Worm (Caenorhabditis elegans) whole organism, L3 larva: ENCODE results near the gene atg-16.1.

Experiments used
- aly-2 ChIP-seq: fragments of 150-350 bp; optimal IDR thresholded peaks from 2 replicates; lab custom pipeline; 2014; ENCODE audit warnings: missing biosample characterization, missing genetic modification characterization
- ama-1 ChIP-seq: fragments of 150-350 bp; optimal IDR thresholded peaks from 2 replicates; lab custom pipeline; 2018
- ceh-28 ChIP-seq: fragments of 150-350 bp; optimal IDR thresholded peaks from 2 replicates; lab custom pipeline; 2014; ENCODE audit warnings: missing biosample characterization, missing genetic modification reagents, missing genetic modification characterization
- elt-1 ChIP-seq: fragments of 150-350 bp; optimal IDR thresholded peaks from 2 replicates; lab custom pipeline; 2014; ENCODE audit warnings: missing biosample characterization, missing genetic modification characterization
- mdl-1 ChIP-seq: fragments of 150-350 bp; optimal IDR thresholded peaks from 2 replicates; lab custom pipeline; 2014; ENCODE audit warnings: missing biosample characterization, missing genetic modification characterization
- nfya-1 ChIP-seq: sonication (generic microtip); optimal IDR thresholded peaks from 2 replicates; lab custom pipeline; 2017; ENCODE audit warnings: missing genetic modification characterization, mild to moderate bottlenecking, missing compliant biosample characterization, antibody characterized with exemption, moderate library complexity; ENCODE audit not compliant: insufficient read depth
- nhr-237 ChIP-seq: fragments of 150-350 bp; optimal IDR thresholded peaks from 2 replicates; lab custom pipeline; 2014; ENCODE audit warnings: missing biosample characterization, missing genetic modification characterization
- nhr-25 ChIP-seq: sonication (generic microtip); optimal IDR thresholded peaks from 2 replicates; lab custom pipeline; 2017; ENCODE audit warnings: missing biosample characterization, missing genetic modification characterization
- nhr-67 ChIP-seq: fragments of 150-350 bp; optimal IDR thresholded peaks from 2 replicates; lab custom pipeline; 2014; ENCODE audit warnings: missing biosample characterization, missing genetic modification characterization
- nhr-76 ChIP-seq: fragments of 150-350 bp; sonication (generic microtip); optimal IDR thresholded peaks from 5 replicates; lab custom pipeline; 2014; ENCODE audit warnings: missing biosample characterization, missing genetic modification characterization
- nhr-77 ChIP-seq: fragments of 150-350 bp; optimal IDR thresholded peaks from 2 replicates; lab custom pipeline; 2014; ENCODE audit warnings: missing biosample characterization, missing genetic modification characterization
- sea-2 ChIP-seq: fragments of 150-350 bp; sonication (generic microtip); optimal IDR thresholded peaks from 4 replicates; lab custom pipeline; 2014; ENCODE audit warnings: missing biosample characterization, missing genetic modification reagents, missing genetic modification characterization
- ztf-11 ChIP-seq: fragments of 150-350 bp; optimal IDR thresholded peaks from 2 replicates; lab custom pipeline; 2014; ENCODE audit warnings: missing biosample characterization, missing genetic modification characterization
- ztf-4 ChIP-seq: fragments of 150-350 bp; optimal IDR thresholded peaks from 2 replicates; lab custom pipeline; 2014; ENCODE audit warnings: missing biosample characterization, missing genetic modification characterization

DNA sequence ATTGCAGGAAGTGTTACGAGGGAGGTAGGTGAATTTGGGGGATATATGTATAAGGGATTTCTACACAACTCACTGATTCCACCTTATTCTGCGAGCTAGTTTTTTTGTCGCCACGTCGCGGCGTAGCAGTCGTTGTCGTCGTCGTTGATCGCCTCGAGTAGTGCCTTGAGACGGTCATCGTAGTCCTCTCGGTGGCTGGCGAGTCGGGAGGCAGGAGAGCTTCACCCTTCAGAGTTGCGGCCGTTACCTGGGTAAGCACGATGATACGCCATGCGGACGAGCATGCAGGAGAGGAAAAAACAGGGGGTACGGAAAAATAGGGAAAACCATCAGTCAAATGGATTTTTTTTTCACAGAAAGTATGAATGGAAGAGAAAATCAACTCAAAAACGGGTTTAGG lies 49.1 kb downstream of the atg-16.1 start:
- TF ChIP-seq nhr-25 (no peak), nhr-76 (tag; lab: Kevin White, UChicago) (no peak), ztf-4 (tag; lab: Kevin White, UChicago) (no peak), mdl-1 (tag; lab: Kevin White, UChicago) (no peak), nhr-67 (tag; lab: Kevin White, UChicago) (no peak), aly-2 (tag; lab: Kevin White, UChicago) (no peak), sea-2 (no peak), ztf-11 (no peak), ceh-28 (no peak), ama-1 (lab: Kevin White, UChicago) (no peak), nhr-77 (tag; lab: Kevin White, UChicago) (no peak), nhr-237 (tag; lab: Kevin White, UChicago) (no peak), elt-1 (tag; lab: Kevin White, UChicago) (no peak), nfya-1 (tag; lab: Kevin White, UChicago) (no peak)
